Worm (Caenorhabditis elegans) whole organism, L2 larva: ENCODE data around the gene C09B9.1.

ENCODE experiments used
- C34F6.9 ChIP-seq: fragments of 150-350 bp; optimal IDR thresholded peaks from 2 replicates; lab custom pipeline; 2014; ENCODE audit warnings: missing biosample characterization, missing genetic modification characterization
- F13H6.1 ChIP-seq: sonication (generic microtip); optimal IDR thresholded peaks from 2 replicates; lab custom pipeline; 2016; ENCODE audit warnings: missing genetic modification characterization, missing compliant biosample characterization
- Y55F3AM.14 ChIP-seq: fragments of 200-800 bp; sonication (Bioruptor generic); optimal IDR thresholded peaks from 2 replicates; lab custom pipeline; 2018; ENCODE audit warnings: mild to moderate bottlenecking, missing genetic modification characterization, missing compliant biosample characterization
- ZK546.5 ChIP-seq: sonication (generic microtip); optimal IDR thresholded peaks from 2 replicates; lab custom pipeline; 2017; ENCODE audit warnings: missing biosample characterization, missing genetic modification characterization
- alr-1 ChIP-seq: fragments of 150-350 bp; optimal IDR thresholded peaks from 2 replicates; lab custom pipeline; 2014; ENCODE audit warnings: missing biosample characterization, missing genetic modification characterization
- aly-2 ChIP-seq: fragments of 150-350 bp; optimal IDR thresholded peaks from 2 replicates; lab custom pipeline; 2014; ENCODE audit warnings: missing biosample characterization, missing genetic modification characterization
- ama-1 ChIP-seq: fragments of 150-350 bp; optimal IDR thresholded peaks from 2 replicates; lab custom pipeline; 2018; ENCODE audit warnings: inconsistent platforms
- ceh-16 ChIP-seq: fragments of 150-350 bp; optimal IDR thresholded peaks from 2 replicates; lab custom pipeline; 2014; ENCODE audit warnings: missing biosample characterization, missing genetic modification characterization
- ceh-82 ChIP-seq: fragments of 150-350 bp; optimal IDR thresholded peaks from 2 replicates; lab custom pipeline; 2014; ENCODE audit warnings: missing biosample characterization, missing genetic modification characterization
- crh-2 ChIP-seq: sonication (generic microtip); optimal IDR thresholded peaks from 2 replicates; lab custom pipeline; 2017; ENCODE audit warnings: missing biosample characterization, missing genetic modification characterization
- dmd-4 ChIP-seq: sonication (generic microtip); optimal IDR thresholded peaks from 2 replicates; lab custom pipeline; 2017; ENCODE audit warnings: missing biosample characterization, missing genetic modification characterization
- egl-27 ChIP-seq: sonication (generic microtip); optimal IDR thresholded peaks from 3 replicates; lab custom pipeline; 2017; ENCODE audit warnings: missing biosample characterization, missing genetic modification reagents, missing genetic modification characterization
- elt-1 ChIP-seq: fragments of 150-350 bp; optimal IDR thresholded peaks from 2 replicates; lab custom pipeline; 2014; ENCODE audit warnings: missing biosample characterization, missing genetic modification characterization
- elt-3 ChIP-seq: sonication (generic microtip); optimal IDR thresholded peaks from 2 replicates; lab custom pipeline; 2017; ENCODE audit warnings: missing biosample characterization, missing genetic modification characterization
- fos-1 ChIP-seq: fragments of 150-350 bp; optimal IDR thresholded peaks from 2 replicates; lab custom pipeline; 2014; ENCODE audit warnings: missing biosample characterization, missing genetic modification characterization
- gmeb-1 ChIP-seq: fragments of 150-350 bp; optimal IDR thresholded peaks from 2 replicates; lab custom pipeline; 2014; ENCODE audit warnings: missing biosample characterization, missing genetic modification characterization
- lin-11 ChIP-seq: fragments of 150-350 bp; sonication (generic microtip); optimal IDR thresholded peaks from 2 replicates; lab custom pipeline; 2014; ENCODE audit warnings: missing biosample characterization, missing genetic modification characterization, inconsistent platforms, mixed read lengths
- lin-13 ChIP-seq: fragments of 150-350 bp; optimal IDR thresholded peaks from 2 replicates; lab custom pipeline; 2014; ENCODE audit warnings: missing biosample characterization, missing genetic modification reagents, missing genetic modification characterization
- lin-39 ChIP-seq: fragments of 150-350 bp; optimal IDR thresholded peaks from 2 replicates; lab custom pipeline; 2014; ENCODE audit warnings: missing biosample characterization, missing genetic modification reagents, missing genetic modification characterization
- lsy-2 ChIP-seq, 2 experiments: fragments of 150-350 bp in 1 of 2; sonication (generic microtip) in 1 of 2; optimal IDR thresholded peaks; 2 replicates each; lab custom pipeline; 2014 to 2017; ENCODE audit warnings: missing biosample characterization in 2 of 2, missing genetic modification characterization in 2 of 2
- mbf-1 ChIP-seq: sonication (generic microtip); optimal IDR thresholded peaks from 2 replicates; lab custom pipeline; 2017; ENCODE audit warnings: missing biosample characterization, missing genetic modification characterization
- mdl-1 ChIP-seq, 2 experiments: fragments of 150-350 bp in 1 of 2; sonication (generic microtip) in 1 of 2; optimal IDR thresholded peaks; 2 replicates each; lab custom pipeline; 2017; ENCODE audit warnings: missing biosample characterization in 2 of 2, missing genetic modification characterization in 2 of 2
- nhr-10 ChIP-seq: sonication (generic microtip); optimal IDR thresholded peaks from 2 replicates; lab custom pipeline; 2017; ENCODE audit warnings: missing biosample characterization, missing genetic modification characterization
- nhr-129 ChIP-seq: fragments of 150-350 bp; optimal IDR thresholded peaks from 2 replicates; lab custom pipeline; 2014; ENCODE audit warnings: missing biosample characterization, missing genetic modification characterization
- nhr-21 ChIP-seq: fragments of 150-350 bp; optimal IDR thresholded peaks from 2 replicates; lab custom pipeline; 2014; ENCODE audit warnings: missing biosample characterization, missing genetic modification characterization
- nhr-237 ChIP-seq: fragments of 150-350 bp; optimal IDR thresholded peaks from 2 replicates; lab custom pipeline; 2014; ENCODE audit warnings: missing biosample characterization, missing genetic modification characterization
- nhr-25 ChIP-seq: fragments of 150-350 bp; sonication (generic microtip); optimal IDR thresholded peaks from 3 replicates; lab custom pipeline; 2014; ENCODE audit warnings: missing biosample characterization, missing genetic modification characterization
- nhr-6 ChIP-seq: fragments of 150-350 bp; optimal IDR thresholded peaks from 2 replicates; lab custom pipeline; 2014; ENCODE audit warnings: missing biosample characterization, missing genetic modification characterization
- peb-1 ChIP-seq: fragments of 150-350 bp; optimal IDR thresholded peaks from 2 replicates; lab custom pipeline; 2014; ENCODE audit warnings: missing biosample characterization, missing genetic modification characterization
- sem-4 ChIP-seq: fragments of 150-350 bp; optimal IDR thresholded peaks from 2 replicates; lab custom pipeline; 2014; ENCODE audit warnings: missing biosample characterization, missing genetic modification reagents, missing genetic modification characterization
- skn-1 ChIP-seq: sonication (generic microtip); optimal IDR thresholded peaks from 2 replicates; lab custom pipeline; 2017; ENCODE audit warnings: missing biosample characterization, missing genetic modification characterization
- sma-9 ChIP-seq, 2 experiments: fragments of 150-350 bp in 1 of 2; sonication (generic microtip) in 1 of 2; optimal IDR thresholded peaks; 2 replicates each; lab custom pipeline; 2014 to 2016; ENCODE audit warnings: missing genetic modification characterization in 2 of 2, mild to moderate bottlenecking in 1 of 2, missing biosample characterization in 1 of 2, missing compliant biosample characterization in 1 of 2, missing genetic modification reagents in 1 of 2, moderate library complexity in 1 of 2
- snpc-4 ChIP-seq: fragments of 150-350 bp; optimal IDR thresholded peaks from 2 replicates; lab custom pipeline; 2014; ENCODE audit warnings: missing biosample characterization, missing genetic modification characterization
- unc-39 ChIP-seq: fragments of 150-350 bp; optimal IDR thresholded peaks from 2 replicates; lab custom pipeline; 2014; ENCODE audit warnings: missing biosample characterization, missing genetic modification characterization
- unc-55 ChIP-seq: fragments of 150-350 bp; sonication (generic microtip); optimal IDR thresholded peaks from 3 replicates; lab custom pipeline; 2014; ENCODE audit warnings: missing biosample characterization, missing genetic modification reagents, missing genetic modification characterization
- zag-1 ChIP-seq: fragments of 150-350 bp; optimal IDR thresholded peaks from 2 replicates; lab custom pipeline; 2014; ENCODE audit warnings: missing biosample characterization, missing genetic modification characterization
- ztf-1 ChIP-seq: fragments of 200-800 bp; sonication (Bioruptor generic); conservative IDR thresholded peaks from 2 replicates; pipeline ENCODE4 v1.3.6; 2022; ENCODE audit warnings: missing genetic modification characterization, missing compliant biosample characterization
- ztf-11 ChIP-seq: sonication (generic microtip); optimal IDR thresholded peaks from 2 replicates; lab custom pipeline; 2017; ENCODE audit warnings: missing biosample characterization, missing genetic modification characterization

The C09B9.1 gene

ce11 chrIV:5076607-5077006 is 39.0 kb downstream of the C09B9.1 start:
- TF ChIP-seq nhr-129 (tag; lab: Kevin White, UChicago): no peak
- TF ChIP-seq ceh-82 (tag; lab: Kevin White, UChicago): no peak
- no peak for TF ChIP-seq crh-2 (tag; lab: Kevin White, UChicago)
- no peak for TF ChIP-seq F13H6.1 (tag; lab: Kevin White, UChicago)
- no peak for TF ChIP-seq peb-1 (tag; lab: Kevin White, UChicago)
- TF ChIP-seq ama-1 (lab: Kevin White, UChicago): no peak
- TF ChIP-seq mbf-1 (tag; lab: Kevin White, UChicago): no peak
- no peak for TF ChIP-seq elt-3 (tag; lab: Kevin White, UChicago)
- no peak for TF ChIP-seq gmeb-1 (tag; lab: Kevin White, UChicago)
- no peak for TF ChIP-seq elt-1 (tag; lab: Kevin White, UChicago)
- no peak for TF ChIP-seq nhr-10
- TF ChIP-seq ZK546.5: no peak
- no peak for TF ChIP-seq egl-27
- TF ChIP-seq ceh-16 (tag; lab: Kevin White, UChicago): no peak
- no peak for TF ChIP-seq mdl-1 (tag; optimal IDR thresholded peaks at IDR 0.05; lab: Kevin White, UChicago)
- TF ChIP-seq lin-11 (tag; lab: Kevin White, UChicago): no peak

ce11 chrIV:5077918-5078317 is 40.3 kb downstream of the C09B9.1 start:
- TF ChIP-seq fos-1 (tag; lab: Kevin White, UChicago) (peak; percentile 52), lin-39 (no peak), nhr-129 (tag; lab: Kevin White, UChicago) (peak; percentile 23)

DNA sequence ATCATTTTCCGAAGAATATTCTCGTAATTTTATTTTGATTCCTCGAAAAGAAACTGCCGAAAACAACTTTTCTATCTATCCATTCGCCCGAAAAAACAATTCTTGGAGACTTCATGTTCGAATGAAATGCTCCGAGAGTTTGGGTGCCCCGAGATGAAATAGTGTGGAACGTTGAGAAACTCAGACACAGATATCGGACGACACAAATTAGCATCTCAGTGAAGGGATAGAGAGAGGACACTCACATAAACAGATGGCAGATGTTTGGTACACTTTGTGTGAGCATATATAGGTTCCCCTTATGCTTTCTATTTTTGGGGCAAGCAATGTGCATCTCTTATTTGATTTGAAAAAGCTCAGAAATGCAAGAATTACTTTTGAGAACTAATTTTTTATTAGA is 41.3 kb downstream of the C09B9.1 start:
- no peak for TF ChIP-seq gmeb-1 (tag; lab: Kevin White, UChicago)
- TF ChIP-seq nhr-25 (tag; lab: Kevin White, UChicago): no peak
- no peak for TF ChIP-seq alr-1
- peak; percentile 3 for TF ChIP-seq zag-1
- no peak for TF ChIP-seq lin-13 (GFP tag; lab: Kevin White, UChicago)
- no peak for TF ChIP-seq aly-2 (tag; lab: Kevin White, UChicago)
- TF ChIP-seq nhr-6 (tag; lab: Kevin White, UChicago): no peak
- no peak for TF ChIP-seq fos-1 (tag; lab: Kevin White, UChicago)
- TF ChIP-seq elt-3 (tag; lab: Kevin White, UChicago): no peak
- no peak for TF ChIP-seq snpc-4
- TF ChIP-seq lsy-2 (tag; optimal IDR thresholded peaks at IDR 0.05; lab: Kevin White, UChicago): peak in 1 of 2 experiments; percentile 48
- TF ChIP-seq unc-39: no peak
- TF ChIP-seq sem-4 (tag; lab: Kevin White, UChicago): peak; percentile 39
- TF ChIP-seq nhr-10: no peak
- no peak for TF ChIP-seq ZK546.5
- TF ChIP-seq ztf-1: no peak
- no peak for TF ChIP-seq egl-27
- TF ChIP-seq elt-1 (tag; lab: Kevin White, UChicago): no peak
- TF ChIP-seq nhr-237 (tag; lab: Kevin White, UChicago): no peak
- TF ChIP-seq crh-2 (tag; lab: Kevin White, UChicago): peak; percentile 22
- TF ChIP-seq ceh-16 (tag; lab: Kevin White, UChicago): no peak
- TF ChIP-seq C34F6.9 (tag; lab: Kevin White, UChicago): peak; percentile 39
- TF ChIP-seq Y55F3AM.14 (GFP tag; lab: Kevin White, UChicago): no peak
- TF ChIP-seq peb-1 (tag; lab: Kevin White, UChicago): no peak
- TF ChIP-seq, all 48 proteins: peak for 5

- TF ChIP-seq ZK546.5 (no peak), nhr-129 (tag; lab: Kevin White, UChicago) (peak; percentile 9), mdl-1 (tag; optimal IDR thresholded peaks at IDR 0.05; lab: Kevin White, UChicago) (no peak), peb-1 (tag; lab: Kevin White, UChicago) (no peak), dmd-4 (no peak), unc-55 (GFP tag; lab: Kevin White, UChicago) (peak; percentile 25), ztf-11 (tag; lab: Kevin White, UChicago) (no peak), sma-9 (GFP tag; optimal IDR thresholded peaks at IDR 0.05; lab: Kevin White, UChicago) (no peak), sma-9 (tag; optimal IDR thresholded peaks at IDR 0.05; lab: Kevin White, UChicago) (no peak), ceh-16 (tag; lab: Kevin White, UChicago) (no peak), skn-1 (tag; lab: Kevin White, UChicago) (no peak), F13H6.1 (tag; lab: Kevin White, UChicago) (peak; percentile 33), unc-39 (no peak), C34F6.9 (tag; lab: Kevin White, UChicago) (peak; percentile 6), sem-4 (tag; lab: Kevin White, UChicago) (no peak), fos-1 (tag; lab: Kevin White, UChicago) (no peak), Y55F3AM.14 (GFP tag; lab: Kevin White, UChicago) (peak; percentile 22), crh-2 (tag; lab: Kevin White, UChicago) (no peak), nhr-21 (tag; lab: Kevin White, UChicago) (no peak), zag-1 (peak; percentile 35)
Measured at ce11 chrIV:5081122-5081521, 43.5 kb downstream of the C09B9.1 start.
